Fruit fly (Drosophila melanogaster): Measurements from ENCODE around the gene Osi11.

Gene Osi11

DNA sequence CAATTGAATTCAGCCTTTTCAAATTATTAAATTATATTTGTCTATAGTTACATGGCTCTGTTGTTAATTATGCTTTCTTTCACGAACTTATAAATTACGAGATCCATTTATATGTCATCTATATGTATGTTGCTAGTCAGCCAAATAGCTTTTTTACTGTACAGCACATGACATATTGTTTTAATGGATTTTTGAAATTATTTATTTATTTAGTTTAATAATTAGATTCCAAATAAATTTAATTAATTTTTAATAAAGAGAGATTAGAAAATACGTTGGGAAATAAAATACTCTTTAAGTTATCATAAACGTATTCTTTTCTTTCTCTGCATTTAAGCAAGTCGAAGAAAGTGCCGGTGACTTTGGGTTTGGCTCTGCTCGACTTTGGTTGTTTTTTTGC is 27.3 kb downstream of the Osi11 start:
- TF ChIP-seq psq (optimal IDR thresholded peaks at IDR 0.05) (no peak), ttk (optimal IDR thresholded peaks at IDR 0.05) (no peak), h (optimal IDR thresholded peaks at IDR 0.05) (no peak), insv (optimal IDR thresholded peaks at IDR 0.05) (no peak), Myc (optimal IDR thresholded peaks at IDR 0.05) (no peak), Sin3A (optimal IDR thresholded peaks at IDR 0.05) (no peak)

DNA sequence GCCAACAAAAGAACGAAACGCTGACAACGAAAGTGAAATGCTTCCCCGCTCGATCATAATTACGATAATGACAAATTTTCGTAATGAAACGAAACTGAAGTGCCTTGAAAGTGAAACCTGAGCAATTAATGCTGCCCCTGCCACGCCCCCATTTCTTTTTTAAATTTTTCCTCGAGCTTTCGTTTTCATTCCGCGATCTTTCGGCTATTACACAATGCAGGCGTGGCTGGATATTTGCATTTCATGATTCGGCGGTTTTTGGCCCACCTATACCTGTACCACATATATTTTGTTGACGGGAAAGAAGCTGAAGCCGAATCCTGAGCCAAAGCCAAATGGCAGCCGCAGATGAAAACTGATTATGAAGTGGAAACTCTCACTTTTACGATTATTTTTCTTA is 28.3 kb downstream of the Osi11 start:
- no peak for TF ChIP-seq h (optimal IDR thresholded peaks at IDR 0.05)
- no peak for TF ChIP-seq insv (optimal IDR thresholded peaks at IDR 0.05)
- TF ChIP-seq psq (optimal IDR thresholded peaks at IDR 0.05), result no peak
- no peak for TF ChIP-seq Sin3A (optimal IDR thresholded peaks at IDR 0.05)
- no peak for TF ChIP-seq Myc (optimal IDR thresholded peaks at IDR 0.05)
- TF ChIP-seq ttk (optimal IDR thresholded peaks at IDR 0.05), result no peak

DNA sequence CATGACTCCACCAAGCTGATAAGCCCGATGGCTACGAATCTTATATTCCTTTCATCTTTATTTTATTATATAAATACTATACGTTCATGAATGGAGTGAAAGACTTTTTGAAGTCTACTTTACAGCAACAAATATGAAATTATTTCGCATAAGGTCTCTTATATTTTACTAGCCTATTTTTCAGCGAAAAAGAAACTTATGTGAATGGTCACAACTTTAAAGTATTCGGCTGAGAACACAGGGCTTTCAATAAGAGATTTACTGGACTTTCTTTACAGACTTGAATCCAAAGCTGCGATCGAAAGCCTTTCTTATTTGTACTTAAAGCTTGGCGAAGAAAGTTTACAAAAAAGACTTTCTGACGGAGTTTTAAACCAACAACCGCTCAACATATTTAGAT is 29.6 kb downstream of the Osi11 start:
- no peak for TF ChIP-seq ttk (optimal IDR thresholded peaks at IDR 0.05)
- TF ChIP-seq Myc (optimal IDR thresholded peaks at IDR 0.05), result no peak
- TF ChIP-seq Sin3A (optimal IDR thresholded peaks at IDR 0.05), result no peak
- TF ChIP-seq h (optimal IDR thresholded peaks at IDR 0.05), result no peak
- TF ChIP-seq psq (optimal IDR thresholded peaks at IDR 0.05), result no peak
- TF ChIP-seq insv (optimal IDR thresholded peaks at IDR 0.05), result no peak

DNA sequence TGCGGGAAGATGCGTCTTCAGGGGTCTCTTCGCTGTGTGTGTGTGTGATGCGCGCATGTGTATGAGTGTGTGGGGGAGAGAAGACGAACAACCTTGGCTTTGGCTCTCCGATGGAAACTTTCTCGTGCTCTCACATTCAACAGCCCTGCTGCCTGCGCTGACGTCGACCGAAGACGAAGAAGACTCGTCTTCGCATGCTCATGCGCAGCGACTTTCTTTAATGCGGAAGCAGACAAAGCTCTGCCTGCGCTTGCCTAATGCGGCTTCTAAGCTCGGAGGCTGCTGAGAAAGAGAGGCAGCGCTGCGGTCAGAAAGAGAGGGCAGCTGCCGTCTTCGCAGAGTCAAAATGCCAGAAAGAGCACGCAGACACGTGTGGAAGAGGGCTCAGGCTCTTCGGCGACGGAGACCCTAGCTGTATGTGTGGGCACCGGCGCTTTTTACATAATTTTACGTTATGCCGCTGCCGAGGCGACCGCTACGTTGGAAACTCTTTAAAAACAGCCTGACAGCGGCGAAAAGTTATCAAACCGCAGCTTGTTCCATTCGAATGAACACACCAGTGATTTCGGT is 34.3 kb downstream of the Osi11 start, which contains the start of gene Osi6:
TSS of gene Osi6 (plus strand) at position 520 of the 570 bp plus-strand sequence.
- TF ChIP-seq Myc (optimal IDR thresholded peaks at IDR 0.05), result no peak
- TF ChIP-seq psq (optimal IDR thresholded peaks at IDR 0.05), result no peak
- TF ChIP-seq Sin3A (optimal IDR thresholded peaks at IDR 0.05), result no peak
- TF ChIP-seq h (optimal IDR thresholded peaks at IDR 0.05), result no peak
- no peak for TF ChIP-seq insv (optimal IDR thresholded peaks at IDR 0.05)
- TF ChIP-seq ttk (optimal IDR thresholded peaks at IDR 0.05), result no peak

DNA sequence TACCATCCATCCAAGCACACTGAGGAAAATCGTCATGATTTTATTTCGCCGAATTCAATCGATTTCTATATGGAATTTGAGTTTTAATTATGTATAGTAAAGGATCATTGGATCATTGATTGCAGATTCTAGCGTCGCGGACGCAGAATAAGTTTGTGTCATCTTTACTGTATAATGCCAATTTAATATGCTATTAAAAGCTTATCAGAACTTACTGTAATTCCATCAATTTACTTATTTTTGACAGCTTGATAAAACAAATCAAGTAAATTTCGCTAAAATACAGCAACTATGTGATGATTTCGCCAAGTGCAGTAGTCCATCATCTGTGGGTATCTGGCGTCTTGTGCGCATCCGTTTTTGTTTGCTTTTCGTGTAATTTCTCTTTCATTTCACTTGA is 35.5 kb downstream of the Osi11 start:
- TF ChIP-seq Myc (optimal IDR thresholded peaks at IDR 0.05) (no peak), insv (optimal IDR thresholded peaks at IDR 0.05) (no peak), psq (optimal IDR thresholded peaks at IDR 0.05) (no peak), ttk (optimal IDR thresholded peaks at IDR 0.05) (no peak), Sin3A (optimal IDR thresholded peaks at IDR 0.05) (no peak), h (optimal IDR thresholded peaks at IDR 0.05) (no peak)

DNA sequence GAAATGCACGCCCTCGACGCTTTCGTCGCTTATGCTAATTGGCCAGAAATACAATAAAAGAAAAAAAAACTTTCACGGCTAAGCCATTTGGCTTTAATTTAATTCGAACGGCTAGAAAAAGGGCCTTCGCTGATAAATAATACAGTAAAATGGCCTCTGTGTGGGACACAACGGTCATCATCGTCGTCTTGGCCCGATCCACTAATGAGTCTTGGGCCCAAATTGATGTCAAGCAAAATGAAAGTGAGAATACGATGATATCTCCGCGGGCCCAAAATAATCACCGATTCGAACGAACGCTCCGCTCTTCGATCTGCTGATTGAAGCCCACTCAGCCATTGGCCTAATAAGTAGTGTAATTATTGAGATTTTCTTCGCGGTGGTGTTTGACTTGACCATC is 37.2 kb downstream of the Osi11 start:
- TF ChIP-seq h (optimal IDR thresholded peaks at IDR 0.05) (no peak), Sin3A (optimal IDR thresholded peaks at IDR 0.05) (no peak), psq (optimal IDR thresholded peaks at IDR 0.05) (no peak), Myc (optimal IDR thresholded peaks at IDR 0.05) (no peak), insv (optimal IDR thresholded peaks at IDR 0.05) (no peak), ttk (optimal IDR thresholded peaks at IDR 0.05) (no peak)

DNA sequence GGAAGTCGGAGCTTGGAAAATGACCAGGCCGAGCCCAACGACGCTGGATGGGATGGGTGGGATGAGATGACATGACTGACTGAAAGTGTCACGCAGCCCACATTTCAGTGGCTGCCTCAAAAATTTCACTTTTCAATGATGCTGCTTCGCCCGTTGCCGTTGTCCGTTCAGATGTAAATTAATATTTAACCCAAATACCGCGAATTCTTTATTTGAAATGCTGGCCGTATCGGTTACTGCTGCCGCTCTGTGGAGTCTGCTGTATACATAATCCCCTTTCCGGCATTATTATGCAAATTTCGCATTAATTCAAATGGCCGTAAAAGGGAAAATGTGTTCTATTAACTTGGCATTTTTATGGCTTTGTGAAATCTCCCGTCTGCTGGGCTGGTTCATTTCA is 38.3 kb downstream of the Osi11 start:
- TF ChIP-seq insv (optimal IDR thresholded peaks at IDR 0.05) (no peak), ttk (optimal IDR thresholded peaks at IDR 0.05) (no peak), Sin3A (optimal IDR thresholded peaks at IDR 0.05) (no peak), h (optimal IDR thresholded peaks at IDR 0.05) (no peak), psq (optimal IDR thresholded peaks at IDR 0.05) (no peak), Myc (optimal IDR thresholded peaks at IDR 0.05) (no peak)

DNA sequence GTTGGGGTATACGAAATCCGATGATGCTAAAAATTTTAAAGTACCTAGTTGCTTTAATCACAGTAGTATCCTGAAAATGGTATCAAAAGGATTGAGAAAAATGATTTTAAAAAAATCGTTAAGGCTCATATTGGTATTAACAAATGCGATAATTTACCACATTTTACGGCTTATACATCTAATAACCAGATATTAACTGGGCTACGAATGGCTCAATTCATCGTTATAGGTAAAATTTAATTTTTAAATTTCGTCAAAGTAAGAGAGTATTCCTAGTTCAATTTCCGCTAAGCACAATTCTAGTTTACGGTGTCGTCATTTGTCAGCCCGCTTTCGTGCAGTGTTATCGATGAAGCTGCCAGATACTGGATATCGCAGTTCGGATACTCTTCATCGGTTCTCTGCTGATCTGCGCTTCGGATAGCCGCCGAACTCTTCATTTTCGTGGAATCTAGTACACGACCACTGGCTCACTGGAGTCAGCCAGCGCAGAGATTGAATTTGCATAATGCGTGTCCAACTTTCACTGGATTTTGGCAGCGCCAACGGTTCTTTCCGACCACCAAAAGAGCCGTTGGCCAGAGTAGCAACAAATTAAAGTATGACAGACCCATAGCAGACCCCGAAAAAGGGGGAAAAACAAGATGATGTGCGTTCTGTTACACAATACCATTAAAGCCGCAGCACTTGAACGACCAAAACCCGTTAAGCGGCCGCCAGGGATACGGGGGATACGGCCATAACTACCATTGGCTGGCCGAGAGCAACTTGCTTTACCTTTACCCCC is 39.3 kb downstream of the Osi11 start:
- TF ChIP-seq psq (optimal IDR thresholded peaks at IDR 0.05) (no peak), insv (optimal IDR thresholded peaks at IDR 0.05) (no peak), h (optimal IDR thresholded peaks at IDR 0.05) (no peak), Myc (optimal IDR thresholded peaks at IDR 0.05) (no peak), Sin3A (optimal IDR thresholded peaks at IDR 0.05) (no peak), ttk (optimal IDR thresholded peaks at IDR 0.05) (no peak)

DNA sequence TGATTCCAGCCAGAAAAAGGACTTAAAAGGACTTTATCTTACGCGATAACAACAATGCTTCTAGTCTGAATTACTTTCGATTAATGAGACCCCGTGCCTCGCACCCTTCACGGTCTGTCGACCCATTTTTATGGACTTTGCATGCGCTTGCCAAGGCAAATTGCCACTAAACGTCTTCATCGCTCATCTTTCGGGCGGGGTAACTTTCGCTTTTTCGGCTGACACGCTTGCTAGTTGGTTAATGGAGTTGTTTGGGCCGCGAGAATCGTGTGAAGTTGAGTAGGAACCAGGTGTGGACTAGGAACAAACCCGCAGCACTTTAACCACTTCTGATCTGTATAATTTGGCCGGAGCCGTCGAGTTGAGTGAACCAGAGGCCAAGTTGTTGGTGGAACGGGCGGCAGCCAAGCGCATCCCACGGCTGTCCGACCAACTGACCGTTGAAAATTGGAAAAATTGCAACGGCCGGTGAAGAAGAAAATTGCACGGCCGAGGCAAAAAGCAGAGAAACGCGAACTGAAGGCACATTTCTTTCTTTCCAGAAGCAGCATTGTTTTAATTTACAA is 41.5 kb downstream of the Osi11 start, which contains the start of gene Osi5:
TSS of gene Osi5 (plus strand) at position 516 of the 566 bp plus-strand sequence.
- TF ChIP-seq ttk (optimal IDR thresholded peaks at IDR 0.05) (no peak), psq (optimal IDR thresholded peaks at IDR 0.05) (no peak), insv (optimal IDR thresholded peaks at IDR 0.05) (no peak), Sin3A (optimal IDR thresholded peaks at IDR 0.05) (no peak), h (optimal IDR thresholded peaks at IDR 0.05) (no peak), Myc (optimal IDR thresholded peaks at IDR 0.05) (no peak)

DNA sequence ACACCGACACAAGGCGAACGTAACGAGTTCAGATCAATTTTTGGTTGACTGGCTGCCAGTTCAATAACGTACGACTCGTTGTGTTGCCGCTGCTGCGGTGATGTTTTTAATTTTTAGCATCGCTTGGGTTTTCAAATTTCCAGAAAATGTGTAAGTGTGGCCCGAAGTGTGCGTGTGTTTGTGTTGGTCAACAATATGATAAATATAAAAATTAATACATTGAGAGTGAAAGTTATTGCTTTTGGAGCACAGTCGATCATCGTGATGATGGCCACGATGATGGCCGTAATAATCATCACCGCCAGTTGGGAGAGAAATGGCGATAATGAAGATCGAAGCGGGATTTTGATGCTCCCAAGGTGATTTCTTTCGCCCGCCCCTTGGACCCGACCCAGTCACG is 42.4 kb downstream of the Osi11 start:
- TF ChIP-seq psq (optimal IDR thresholded peaks at IDR 0.05), result no peak
- no peak for TF ChIP-seq insv (optimal IDR thresholded peaks at IDR 0.05)
- TF ChIP-seq Myc (optimal IDR thresholded peaks at IDR 0.05), result no peak
- TF ChIP-seq Sin3A (optimal IDR thresholded peaks at IDR 0.05), result no peak

DNA sequence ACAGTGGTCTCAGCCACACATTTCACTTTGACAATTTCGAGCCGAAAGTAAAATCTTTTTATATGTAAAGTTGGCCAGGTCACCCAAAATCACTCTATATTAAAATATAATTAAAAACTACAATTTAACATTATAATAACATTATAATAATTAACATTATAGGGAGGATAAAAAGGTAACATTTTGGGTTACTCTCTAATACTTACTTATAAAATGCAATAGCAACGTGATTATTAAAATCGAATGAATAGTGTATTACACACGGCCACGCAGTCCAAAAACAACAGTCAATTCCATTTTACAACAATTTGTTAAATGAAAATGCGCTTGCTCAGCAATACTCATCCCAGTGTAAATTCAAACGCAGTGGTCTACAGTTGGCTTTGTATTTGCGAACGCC is 46.4 kb downstream of the Osi11 start:
- TF ChIP-seq insv (optimal IDR thresholded peaks at IDR 0.05) (no peak), h (optimal IDR thresholded peaks at IDR 0.05) (no peak), psq (optimal IDR thresholded peaks at IDR 0.05) (no peak), Myc (optimal IDR thresholded peaks at IDR 0.05) (no peak), ttk (optimal IDR thresholded peaks at IDR 0.05) (no peak), Sin3A (optimal IDR thresholded peaks at IDR 0.05) (no peak)

DNA sequence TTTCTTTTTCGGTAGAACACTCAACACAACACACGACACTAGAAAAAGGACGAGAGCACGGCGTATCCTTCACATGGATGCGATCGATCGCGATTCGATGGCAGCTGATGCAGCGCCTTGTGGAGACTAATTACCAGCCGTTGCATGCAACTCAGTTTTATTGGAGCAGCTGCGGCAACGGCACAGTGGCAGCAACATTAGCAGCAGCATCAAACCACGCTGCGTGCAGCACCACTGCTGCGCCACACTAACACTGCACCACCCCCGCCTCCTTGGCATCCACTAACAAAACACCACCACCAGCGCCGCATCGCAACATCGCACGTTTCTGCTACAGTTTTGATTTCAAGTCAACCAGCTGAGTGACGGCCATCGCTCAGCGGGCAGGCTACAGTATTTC is 46.9 kb downstream of the Osi11 start, which contains the start of gene Osi4:
TSS of gene Osi4 (minus strand) at position 101 of the 400 bp plus-strand sequence.
- TF ChIP-seq Myc (optimal IDR thresholded peaks at IDR 0.05) (no peak), psq (optimal IDR thresholded peaks at IDR 0.05) (no peak), ttk (optimal IDR thresholded peaks at IDR 0.05) (no peak), insv (optimal IDR thresholded peaks at IDR 0.05) (no peak), h (optimal IDR thresholded peaks at IDR 0.05) (no peak), Sin3A (optimal IDR thresholded peaks at IDR 0.05) (no peak)
